Worm (Caenorhabditis elegans) whole organism, L4/young adult: Measurements from ENCODE around the gene ZC196.2.
"Not testable (repeated sequence)": the region's sequence is repeated elsewhere in the genome, so short reads cannot be mapped to it uniquely, and the experiment has no call there.

Source experiments
- W03F9.2 ChIP-seq: fragments of 150-350 bp; optimal IDR thresholded peaks from 2 replicates; lab custom pipeline; 2014; ENCODE audit warnings: missing biosample characterization, missing genetic modification characterization
- dao-5 ChIP-seq: sonication (generic microtip); optimal IDR thresholded peaks from 2 replicates; lab custom pipeline; 2016; ENCODE audit warnings: missing genotype, missing genetic modification characterization, moderate library complexity, missing compliant biosample characterization
- him-1 ChIP-seq: sonication (generic microtip); optimal IDR thresholded peaks from 2 replicates; lab custom pipeline; 2016; ENCODE audit warnings: missing genotype, missing genetic modification reagents, missing genetic modification characterization, missing compliant biosample characterization

The ZC196.2 gene

DNA sequence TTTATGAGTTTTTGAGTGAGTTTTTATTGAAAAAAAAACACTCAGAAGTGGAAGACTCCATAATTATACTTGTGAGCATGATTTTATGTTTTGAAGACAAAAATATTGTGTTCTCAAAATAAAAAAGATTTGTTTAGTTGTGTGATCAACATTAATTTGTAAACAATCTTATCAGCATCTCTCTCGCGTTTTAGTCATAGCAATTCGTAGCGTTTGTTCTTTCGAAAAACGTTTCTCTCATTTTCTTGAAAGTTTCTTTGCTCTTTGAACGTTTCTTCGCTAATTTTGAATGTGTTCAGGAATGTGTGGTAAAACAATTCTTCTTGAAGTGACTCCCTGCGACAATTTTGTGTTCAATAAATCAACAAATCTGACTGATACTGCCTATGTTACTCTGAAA lies at the start of gene ZC196.2:
Gene ZC196.2, plus strand, starts transcription at position 301 of the 400 bp plus-strand sequence.
- TF ChIP-seq him-1 (tag; lab: Kevin White, UChicago) (no peak), W03F9.2 (tag; lab: Kevin White, UChicago) (no peak), dao-5 (tag; lab: Kevin White, UChicago) (no peak)

DNA sequence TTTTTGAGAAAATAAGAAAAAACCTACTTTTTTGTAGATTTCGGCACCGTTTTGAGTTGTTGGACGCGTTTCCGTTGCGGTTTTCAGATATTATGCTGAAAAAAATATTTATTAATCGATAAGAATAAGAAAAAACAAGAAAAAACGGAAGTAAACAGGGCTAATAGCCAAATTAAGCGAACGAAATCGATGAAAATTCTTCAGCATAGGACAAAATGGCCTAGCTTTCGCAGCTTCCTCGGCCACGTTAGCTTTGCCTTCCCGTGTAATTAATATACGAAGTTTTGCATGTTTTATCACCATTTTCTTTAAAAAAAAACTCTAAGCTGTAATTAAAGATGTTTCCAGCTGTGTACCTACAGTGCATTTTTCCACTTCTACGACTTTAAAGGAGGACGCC lies 43.0 kb upstream of the ZC196.2 start, which contains the start of gene ZC190.10:
Gene ZC190.10, minus strand, starts transcription at position 101 of the 400 bp plus-strand sequence.
- not testable (repeated sequence) for TF ChIP-seq dao-5, him-1, W03F9.2 (tag; lab: Kevin White, UChicago)

DNA sequence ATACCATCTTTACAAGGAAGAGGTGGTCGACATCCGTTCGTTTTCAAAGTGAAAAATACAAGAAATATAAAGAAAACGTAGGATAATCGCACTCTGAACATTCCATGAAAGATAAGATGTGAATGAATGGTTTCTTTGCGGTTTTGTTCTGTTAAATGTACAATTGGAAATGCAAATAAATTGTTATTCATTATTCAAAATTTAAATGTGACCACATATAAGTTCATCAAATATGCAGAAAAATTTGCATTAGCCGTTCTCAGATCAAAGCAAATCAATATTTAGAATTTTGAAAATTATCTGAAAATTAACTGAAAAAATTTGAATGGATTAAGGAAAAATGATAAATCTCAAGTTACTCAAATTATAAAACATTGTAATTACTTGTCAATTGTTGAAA lies 27.3 kb upstream of the ZC196.2 start, which contains the start of gene ZC178.2:
Gene ZC178.2, minus strand, starts transcription at position 101 of the 400 bp plus-strand sequence.
- TF ChIP-seq dao-5 (tag; lab: Kevin White, UChicago) (no peak), him-1 (tag; lab: Kevin White, UChicago) (no peak), W03F9.2 (tag; lab: Kevin White, UChicago) (no peak)

- TF ChIP-seq him-1 (tag; lab: Kevin White, UChicago) (no peak), dao-5 (tag; lab: Kevin White, UChicago) (no peak), W03F9.2 (tag; lab: Kevin White, UChicago) (no peak)
Observed at ce11 chrV:8716175-8716574, 23.1 kb upstream of the ZC196.2 start, which contains the start of gene glr-5. TSS of gene glr-5 (plus strand) at chrV:8716495.

DNA sequence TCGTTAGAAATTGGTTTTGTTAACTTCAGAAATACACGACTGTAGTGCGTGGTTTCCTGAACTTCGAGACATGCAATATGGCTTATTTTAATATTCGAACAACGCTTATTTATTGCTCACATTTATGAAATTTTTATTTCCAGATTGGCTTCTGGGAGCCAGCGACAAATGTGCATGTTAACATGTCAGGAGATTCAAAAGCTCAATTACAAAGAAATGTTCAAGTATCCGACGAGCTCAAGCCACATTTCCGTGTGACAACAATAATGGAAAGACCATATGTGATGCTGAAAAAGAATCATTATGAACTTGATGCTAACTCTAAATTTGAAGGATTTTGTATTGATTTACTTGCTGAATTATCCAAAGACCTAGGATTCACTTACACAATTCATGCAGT lies 20.8 kb upstream of the ZC196.2 start:
- TF ChIP-seq W03F9.2 (tag; lab: Kevin White, UChicago): no peak
- TF ChIP-seq him-1 (tag; lab: Kevin White, UChicago): no peak
- no peak for TF ChIP-seq dao-5 (tag; lab: Kevin White, UChicago)

DNA sequence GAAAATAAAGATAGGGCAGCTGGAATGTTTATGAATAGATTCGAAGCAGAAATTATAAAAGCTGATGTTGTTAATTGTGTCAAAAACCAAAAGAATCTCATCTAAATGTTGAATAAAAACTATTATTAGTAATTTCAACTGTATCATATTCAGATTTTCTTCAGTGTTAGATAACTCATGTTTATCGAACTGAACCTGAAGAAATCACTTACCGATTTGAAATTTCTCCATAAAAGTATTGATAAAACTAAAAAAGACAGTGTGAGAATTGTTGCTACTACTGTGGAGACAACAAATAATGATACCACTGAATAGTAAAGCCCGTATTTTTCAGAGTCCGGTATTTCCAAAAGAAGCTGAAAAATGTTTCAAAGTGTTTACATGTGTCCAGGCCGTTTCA lies 17.1 kb upstream of the ZC196.2 start, which contains the start of gene ZC196.8:
Gene ZC196.8, minus strand, starts transcription at position 101 of the 400 bp plus-strand sequence.
- TF ChIP-seq dao-5, him-1, W03F9.2 (tag; lab: Kevin White, UChicago): not testable (repeated sequence)

DNA sequence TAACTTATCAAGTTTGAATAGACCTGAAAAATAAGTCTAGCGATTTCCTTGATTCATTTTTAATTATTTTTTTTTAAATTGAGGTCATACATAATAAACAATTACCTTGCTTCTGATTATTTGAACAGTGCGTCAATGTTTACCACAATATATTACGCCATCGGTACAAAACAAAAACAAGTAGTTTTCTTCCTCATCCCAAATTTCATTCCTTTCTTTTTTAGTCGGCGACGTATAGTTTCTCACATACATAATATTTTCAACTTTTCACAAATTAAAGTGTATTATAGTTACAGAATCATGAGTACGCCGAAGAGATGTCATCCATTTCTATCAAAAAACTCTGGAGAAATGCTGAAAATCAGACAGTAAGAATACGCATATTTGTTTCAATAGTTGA lies 13.0 kb upstream of the ZC196.2 start, which contains the start of gene droe-8:
Gene droe-8, plus strand, starts transcription at position 301 of the 400 bp plus-strand sequence.
- not testable (repeated sequence) for TF ChIP-seq W03F9.2, dao-5, him-1 (tag; lab: Kevin White, UChicago)

- TF ChIP-seq dao-5 (tag; lab: Kevin White, UChicago) (no peak), him-1 (tag; lab: Kevin White, UChicago) (no peak), W03F9.2 (tag; lab: Kevin White, UChicago) (no peak)
Observed at ce11 chrV:8727077-8727476, 12.2 kb upstream of the ZC196.2 start, which contains the start of gene ZC196.9. TSS of gene ZC196.9 (minus strand) at chrV:8727177.

- TF ChIP-seq dao-5 (tag; lab: Kevin White, UChicago): no peak
- TF ChIP-seq W03F9.2 (tag; lab: Kevin White, UChicago): no peak
- TF ChIP-seq him-1 (tag; lab: Kevin White, UChicago): no peak
Observed at ce11 chrV:8729100-8729499, 10.1 kb upstream of the ZC196.2 start, which contains the start of gene ZC196.5. TSS of gene ZC196.5 (plus strand) at chrV:8729400.

- TF ChIP-seq dao-5 (tag; lab: Kevin White, UChicago) (no peak), W03F9.2 (tag; lab: Kevin White, UChicago) (no peak), him-1 (tag; lab: Kevin White, UChicago) (no peak)
Observed at ce11 chrV:8730991-8731390, 8.2 kb upstream of the ZC196.2 start.

ce11 chrV:8732934-8733333 lies 6.3 kb upstream of the ZC196.2 start, which contains the start of gene ZC196.4:
TSS of gene ZC196.4 (plus strand) at chrV:8733106.
- TF ChIP-seq dao-5 (tag; lab: Kevin White, UChicago): no peak
- TF ChIP-seq him-1 (tag; lab: Kevin White, UChicago): no peak
- TF ChIP-seq W03F9.2 (tag; lab: Kevin White, UChicago): no peak

DNA sequence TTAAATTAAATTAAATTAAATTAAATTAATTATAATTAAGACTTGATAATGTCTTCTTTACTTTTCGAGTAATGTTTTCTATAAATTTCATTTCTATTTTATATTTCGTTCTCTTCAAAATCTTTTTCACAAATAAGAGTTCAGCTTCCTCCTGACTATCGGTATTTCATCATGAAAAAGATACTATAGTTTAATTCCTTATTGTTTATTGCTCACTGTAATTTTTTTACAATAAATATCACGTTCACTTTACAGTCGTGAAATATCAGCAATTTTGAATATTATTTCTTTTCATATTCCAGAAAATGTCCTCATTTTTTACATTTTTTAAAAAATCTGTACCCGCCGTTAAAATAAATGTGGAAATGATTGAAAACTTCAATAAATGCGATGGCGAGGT lies 2.9 kb upstream of the ZC196.2 start, which contains the start of gene ZC196.3:
Gene ZC196.3, plus strand, starts transcription at position 301 of the 400 bp plus-strand sequence.
- no peak for TF ChIP-seq him-1 (tag; lab: Kevin White, UChicago)
- TF ChIP-seq dao-5 (tag; lab: Kevin White, UChicago): no peak
- no peak for TF ChIP-seq W03F9.2 (tag; lab: Kevin White, UChicago)

- TF ChIP-seq him-1 (tag; lab: Kevin White, UChicago): no peak
- no peak for TF ChIP-seq dao-5 (tag; lab: Kevin White, UChicago)
- TF ChIP-seq W03F9.2 (tag; lab: Kevin White, UChicago): no peak
Observed at ce11 chrV:8745858-8746257, 6.6 kb downstream of the ZC196.2 start, which contains the start of gene B0507.6. TSS of gene B0507.6 (plus strand) at chrV:8746158.
